Fruit fly (Drosophila melanogaster): ENCODE results near the gene Nedd4.

DNA sequence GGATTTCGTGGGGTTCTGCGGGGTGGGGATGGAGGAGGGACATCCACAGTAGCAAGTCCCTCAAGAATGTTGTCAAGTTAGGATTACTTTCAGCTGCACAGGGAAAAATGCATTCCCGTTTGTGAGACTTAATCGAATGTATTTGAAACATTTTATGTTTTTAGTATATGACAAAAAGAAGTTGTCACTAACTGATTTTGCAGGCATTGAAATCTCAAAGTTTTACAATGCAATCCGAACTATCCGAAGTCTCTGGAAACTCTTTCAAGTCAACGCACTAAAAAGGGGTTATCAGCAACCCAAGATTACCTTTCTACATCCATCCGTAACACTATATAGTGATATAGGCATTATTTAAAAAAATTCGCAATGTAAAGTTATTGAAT is 47.0 kb downstream of the Nedd4 start:
- TF ChIP-seq CG34224 (GFP tag; IDR thresholded peaks at IDR 0.05; ENCODE audit: partially characterized antibody) (no peak), trem (tag; optimal IDR thresholded peaks at IDR 0.05) (no peak), CG11696 (GFP tag; IDR thresholded peaks at IDR 0.05) (no peak), Meics (GFP tag; optimal IDR thresholded peaks at IDR 0.05) (no peak), ase (GFP tag; IDR thresholded peaks at IDR 0.05) (no peak), wek (GFP tag; optimal IDR thresholded peaks at IDR 0.05) (no peak)
